Fruit fly (Drosophila melanogaster) whole organism, embryonic: ENCODE data around the gene CG11723.

Experiments
- Antp ChIP-seq: fragments of 200-800 bp; sonication (Bioruptor generic); optimal IDR thresholded peaks from 3 replicates; lab custom pipeline; 2016; ENCODE audit warnings: missing biosample characterization, missing genetic modification characterization
- CG10366 ChIP-seq: fragments of 200-800 bp; sonication (Bioruptor generic); IDR thresholded peaks from 2 replicates; pipeline ENCODE4 v1.3.6; 2022; ENCODE audit warnings: missing biosample characterization, missing genetic modification characterization
- CG11504 ChIP-seq: fragments of 200-800 bp; sonication (Bioruptor generic); optimal IDR thresholded peaks from 3 replicates; lab custom pipeline; 2019; ENCODE audit warnings: missing biosample characterization, mild to moderate bottlenecking, missing genetic modification characterization, moderate library complexity
- CG12071 ChIP-seq: fragments of 200-800 bp; sonication (Bioruptor generic); optimal IDR thresholded peaks from 3 replicates; lab custom pipeline; 2018; ENCODE audit warnings: missing biosample characterization, mild to moderate bottlenecking, missing genetic modification characterization
- CG1233 ChIP-seq: fragments of 200-800 bp; sonication (Bioruptor generic); optimal IDR thresholded peaks from 4 replicates; lab custom pipeline; 2018; ENCODE audit warnings: missing biosample characterization, mild to moderate bottlenecking, missing genetic modification characterization
- CG14667 ChIP-seq: fragments of 200-800 bp; sonication (Bioruptor generic); IDR thresholded peaks from 2 replicates; pipeline ENCODE4 v1.3.6; 2022; ENCODE audit warnings: missing biosample characterization, missing genetic modification characterization
- CG15011 ChIP-seq: fragments of 200-800 bp; sonication (Bioruptor generic); optimal IDR thresholded peaks from 3 replicates; lab custom pipeline; 2018; ENCODE audit warnings: missing biosample characterization, mild to moderate bottlenecking, missing genetic modification characterization
- CG15696 ChIP-seq: fragments of 200-800 bp; sonication (Bioruptor generic); optimal IDR thresholded peaks from 2 replicates; lab custom pipeline; 2019; ENCODE audit warnings: missing biosample characterization, mild to moderate bottlenecking, missing genetic modification characterization, moderate library complexity
- CG1602 ChIP-seq: fragments of 200-800 bp; sonication (Bioruptor generic); optimal IDR thresholded peaks from 3 replicates; lab custom pipeline; 2016; ENCODE audit warnings: missing biosample characterization, missing genetic modification characterization
- CG2199 ChIP-seq: fragments of 200-800 bp; sonication (Bioruptor generic); IDR thresholded peaks from 3 replicates; pipeline ENCODE4 v1.3.6; 2022; ENCODE audit warnings: missing biosample characterization, missing genetic modification characterization
- CG2678 ChIP-seq: fragments of 200-800 bp; sonication (Bioruptor generic); optimal IDR thresholded peaks from 3 replicates; lab custom pipeline; 2019; ENCODE audit warnings: missing biosample characterization, mild to moderate bottlenecking, missing genetic modification characterization, moderate library complexity
- CG3281 ChIP-seq: fragments of 200-800 bp; sonication (Bioruptor generic); optimal IDR thresholded peaks from 3 replicates; lab custom pipeline; 2017; ENCODE audit warnings: missing biosample characterization, mild to moderate bottlenecking, missing genetic modification characterization
- CG33213 ChIP-seq: fragments of 200-800 bp; sonication (Bioruptor generic); optimal IDR thresholded peaks from 3 replicates; lab custom pipeline; 2016; ENCODE audit warnings: missing biosample characterization, missing genetic modification characterization
- CG34422 ChIP-seq: fragments of 200-800 bp; sonication (Bioruptor generic); IDR thresholded peaks from 3 replicates; pipeline ENCODE4 v1.3.6; 2022; ENCODE audit warnings: missing biosample characterization, missing genetic modification characterization
- CG4328 ChIP-seq: fragments of 200-800 bp; sonication (Bioruptor generic); optimal IDR thresholded peaks from 3 replicates; lab custom pipeline; 2017; ENCODE audit warnings: missing biosample characterization, missing genetic modification reagents, missing genetic modification characterization
- CG4424 ChIP-seq: fragments of 200-800 bp; sonication (Bioruptor generic); optimal IDR thresholded peaks from 3 replicates; lab custom pipeline; 2016; ENCODE audit warnings: missing biosample characterization, missing genetic modification characterization
- CG5180 ChIP-seq: fragments of 200-800 bp; sonication (Bioruptor generic); optimal IDR thresholded peaks from 3 replicates; lab custom pipeline; 2017; ENCODE audit warnings: missing biosample characterization, missing genetic modification characterization, mild to moderate bottlenecking, moderate library complexity, missing genetic modification reagents
- CG8765 ChIP-seq: fragments of 200-800 bp; sonication (Bioruptor generic); IDR thresholded peaks from 2 replicates; pipeline ENCODE4 v1.3.6; 2022; ENCODE audit warnings: missing biosample characterization, missing genetic modification characterization
- CG9797 ChIP-seq: fragments of 200-800 bp; sonication (Bioruptor generic); optimal IDR thresholded peaks from 3 replicates; lab custom pipeline; 2018; ENCODE audit warnings: missing biosample characterization, mild to moderate bottlenecking, missing genetic modification characterization
- CTCF ChIP-seq: fragments of 200-800 bp; sonication (Bioruptor generic); optimal IDR thresholded peaks from 2 replicates; lab custom pipeline; 2017; ENCODE audit warnings: missing biosample characterization, mild to moderate bottlenecking, missing genetic modification characterization, moderate library complexity
- CoRest ChIP-seq: fragments of 200-800 bp; sonication (Bioruptor generic); optimal IDR thresholded peaks from 3 replicates; lab custom pipeline; 2018; ENCODE audit warnings: missing biosample characterization, mild to moderate bottlenecking, missing genetic modification characterization, moderate library complexity
- D ChIP-seq, 2 experiments: fragments of 200-800 bp in 1 of 2; fragments of >200 bp in 1 of 2; sonication (Bioruptor generic) in 1 of 2; optimal IDR thresholded peaks; 2 replicates in 1 of 2; 3 replicates in 1 of 2; lab custom pipeline; 2017; ENCODE audit warnings: mild to moderate bottlenecking in 1 of 2, missing biosample characterization in 1 of 2, missing genetic modification characterization in 1 of 2, missing genetic modification reagents in 1 of 2
- D19B ChIP-seq: fragments of 200-800 bp; sonication (Bioruptor generic); optimal IDR thresholded peaks from 2 replicates; lab custom pipeline; 2017; ENCODE audit warnings: missing biosample characterization, mild to moderate bottlenecking, missing genetic modification characterization
- Dbx ChIP-seq: fragments of 200-800 bp; sonication (Bioruptor generic); IDR thresholded peaks from 3 replicates; pipeline ENCODE4 v1.3.6; 2022; ENCODE audit warnings: missing biosample characterization, missing genetic modification characterization
- Eip74EF ChIP-seq, 2 experiments: fragments of 200-800 bp in 1 of 2; fragments of >200 bp in 1 of 2; sonication (Bioruptor generic) in 1 of 2; optimal IDR thresholded peaks; 2 replicates each; lab custom pipeline; 2017 to 2019; ENCODE audit warnings: missing biosample characterization in 2 of 2, missing genetic modification characterization in 2 of 2, mild to moderate bottlenecking in 1 of 2, moderate library complexity in 1 of 2
- Hmr ChIP-seq: fragments of 200-800 bp; sonication (Bioruptor generic); optimal IDR thresholded peaks from 3 replicates; lab custom pipeline; 2017; ENCODE audit warnings: mild to moderate bottlenecking, missing biosample characterization, missing genetic modification reagents, missing genetic modification characterization
- Oli ChIP-seq: fragments of 200-800 bp; sonication (Bioruptor generic); optimal IDR thresholded peaks from 2 replicates; lab custom pipeline; 2018; ENCODE audit warnings: missing biosample characterization, mild to moderate bottlenecking, missing genetic modification characterization, moderate library complexity
- Optix ChIP-seq: fragments of 200-800 bp; sonication (Bioruptor generic); IDR thresholded peaks from 3 replicates; pipeline ENCODE4 v1.3.6; 2022; ENCODE audit warnings: missing biosample characterization, missing genetic modification characterization
- Ravus ChIP-seq: fragments of 200-800 bp; sonication (Bioruptor generic); IDR thresholded peaks from 2 replicates; pipeline ENCODE4 v1.3.6; 2022; ENCODE audit warnings: missing biosample characterization, missing genetic modification characterization
- Spps ChIP-seq: fragments of 200-800 bp; sonication (Bioruptor generic); optimal IDR thresholded peaks from 2 replicates; lab custom pipeline; 2018; ENCODE audit warnings: missing biosample characterization, mild to moderate bottlenecking, missing genetic modification characterization
- Trl ChIP-seq, 3 experiments: fragments of >200 bp in 2 of 3; fragments of 200-800 bp in 1 of 3; sonication (Bioruptor generic) in 1 of 3; optimal IDR thresholded peaks; 2 replicates in 1 of 3; 3 replicates in 2 of 3; lab custom pipeline; 2016 to 2017; ENCODE audit warnings: missing biosample characterization in 1 of 3, missing genetic modification characterization in 1 of 3
- ato ChIP-seq: fragments of 200-800 bp; sonication (Bioruptor generic); IDR thresholded peaks from 2 replicates; pipeline ENCODE4 v1.3.6; 2022; ENCODE audit warnings: missing biosample characterization, missing genetic modification characterization; ENCODE audit not compliant: partially characterized antibody
- cad ChIP-seq: fragments of >200 bp; optimal IDR thresholded peaks from 2 replicates; lab custom pipeline; 2017; ENCODE audit warnings: missing biosample characterization, missing genetic modification characterization
- croc ChIP-seq: fragments of 200-800 bp; sonication (Bioruptor generic); conservative IDR thresholded peaks from 3 replicates; pipeline ENCODE4 v1.3.6; 2022; ENCODE audit warnings: missing biosample characterization, missing genetic modification characterization
- dysf ChIP-seq: fragments of 200-800 bp; sonication (Bioruptor generic); IDR thresholded peaks from 3 replicates; pipeline ENCODE4 v1.3.6; 2022; ENCODE audit warnings: missing biosample characterization, missing genetic modification characterization
- ewg ChIP-seq: fragments of 200-800 bp; sonication (Bioruptor generic); optimal IDR thresholded peaks from 3 replicates; lab custom pipeline; 2017; ENCODE audit warnings: mild to moderate bottlenecking, missing biosample characterization, missing genetic modification reagents, missing genetic modification characterization
- gem ChIP-seq: fragments of 200-800 bp; sonication (Bioruptor generic); optimal IDR thresholded peaks from 2 replicates; lab custom pipeline; 2019; ENCODE audit warnings: missing biosample characterization, mild to moderate bottlenecking, missing genetic modification characterization, moderate library complexity
- ham ChIP-seq: fragments of 200-800 bp; sonication (Bioruptor generic); IDR thresholded peaks from 2 replicates; pipeline ENCODE4 v1.3.6; 2022; ENCODE audit warnings: missing biosample characterization, missing genetic modification characterization
- hb ChIP-seq: fragments of 200-800 bp; sonication (Bioruptor generic); IDR thresholded peaks from 3 replicates; pipeline ENCODE4 v1.3.6; 2022; ENCODE audit warnings: missing biosample characterization, missing genetic modification characterization; ENCODE audit not compliant: partially characterized antibody
- kay ChIP-seq: fragments of 200-800 bp; sonication (Bioruptor generic); optimal IDR thresholded peaks from 2 replicates; lab custom pipeline; 2016; ENCODE audit warnings: missing biosample characterization, missing genetic modification characterization
- mam ChIP-seq: fragments of 200-800 bp; sonication (Bioruptor generic); optimal IDR thresholded peaks from 3 replicates; lab custom pipeline; 2016; ENCODE audit warnings: missing biosample characterization, missing genetic modification characterization
- nmo ChIP-seq: fragments of 200-800 bp; sonication (Bioruptor generic); optimal IDR thresholded peaks from 2 replicates; lab custom pipeline; 2018; ENCODE audit warnings: missing biosample characterization, mild to moderate bottlenecking, missing genetic modification characterization, moderate library complexity
- nom ChIP-seq: fragments of 200-800 bp; sonication (Bioruptor generic); optimal IDR thresholded peaks from 2 replicates; lab custom pipeline; 2017; ENCODE audit warnings: missing biosample characterization, missing genetic modification characterization, mild to moderate bottlenecking, moderate library complexity, missing genetic modification reagents
- odd ChIP-seq: fragments of 200-800 bp; sonication (Bioruptor generic); optimal IDR thresholded peaks from 2 replicates; lab custom pipeline; 2017; ENCODE audit warnings: missing biosample characterization, mild to moderate bottlenecking, missing genetic modification characterization
- pita ChIP-seq: fragments of 200-800 bp; sonication (Bioruptor generic); optimal IDR thresholded peaks from 2 replicates; lab custom pipeline; 2017; ENCODE audit warnings: missing biosample characterization, mild to moderate bottlenecking, missing genetic modification characterization
- slbo ChIP-seq: fragments of 200-800 bp; sonication (Bioruptor generic); IDR thresholded peaks from 2 replicates; pipeline ENCODE4 v1.3.6; 2022; ENCODE audit warnings: missing biosample characterization, missing genetic modification characterization
- sob ChIP-seq: fragments of 200-800 bp; sonication (Bioruptor generic); IDR thresholded peaks from 2 replicates; pipeline ENCODE4 v1.3.6; 2022; ENCODE audit warnings: missing biosample characterization, missing genetic modification characterization
- sr ChIP-seq: fragments of 200-800 bp; sonication (Bioruptor generic); IDR thresholded peaks from 3 replicates; pipeline ENCODE4 v1.3.6; 2022; ENCODE audit warnings: missing biosample characterization, missing genetic modification characterization
- tap ChIP-seq: fragments of 200-800 bp; optimal IDR thresholded peaks from 3 replicates; lab custom pipeline; 2019; ENCODE audit warnings: missing biosample characterization, mild to moderate bottlenecking, missing genetic modification characterization, moderate library complexity
- tna ChIP-seq: fragments of 200-800 bp; sonication (Bioruptor generic); IDR thresholded peaks from 2 replicates; pipeline ENCODE4 v1.3.6; 2022; ENCODE audit warnings: missing biosample characterization, missing genetic modification characterization; ENCODE audit not compliant: partially characterized antibody
- trem ChIP-seq: fragments of 200-800 bp; optimal IDR thresholded peaks from 3 replicates; lab custom pipeline; 2019; ENCODE audit warnings: missing biosample characterization, mild to moderate bottlenecking, missing genetic modification characterization, moderate library complexity

Gene CG11723

dm6 chr2L:2192123-2192601 is 45.1 kb upstream of the CG11723 start, which contains the start of gene CG10874 (continued):
- TF ChIP-seq CG15011 (no peak), CG4328 (GFP tag; lab: Kevin White, UChicago) (no peak), croc (GFP tag; lab: Robert Waterston, UW) (no peak), Optix (GFP tag; lab: Robert Waterston, UW) (no peak), CG15696 (tag; lab: Kevin White, UChicago) (no peak), CG9797 (GFP tag; lab: Kevin White, UChicago) (peak; percentile 81), Antp (GFP tag; lab: Kevin White, UChicago) (no peak), nmo (peak; percentile 56), CG14667 (GFP tag; lab: Robert Waterston, UW) (no peak), CG34422 (GFP tag; lab: Robert Waterston, UW) (no peak), trem (peak; percentile 60), CG33213 (GFP tag; lab: Kevin White, UChicago) (peak; percentile 65), Dbx (GFP tag; lab: Robert Waterston, UW) (no peak), Ravus (no peak), kay (GFP tag; lab: Kevin White, UChicago) (no peak), CG3281 (no peak), CG10366 (GFP tag; lab: Robert Waterston, UW) (no peak), ato (GFP tag; lab: Robert Waterston, UW) (no peak), CG1602 (GFP tag; lab: Kevin White, UChicago) (no peak), hb (GFP tag; lab: Robert Waterston, UW) (no peak), CG2199 (no peak), slbo (no peak), Eip74EF (GFP tag; optimal IDR thresholded peaks at IDR 0.05; lab: Kevin White, UChicago) (no peak), sr (GFP tag; lab: Robert Waterston, UW) (no peak), mam (GFP tag; lab: Kevin White, UChicago) (no peak), Hmr (GFP tag; lab: Kevin White, UChicago) (peak; percentile 55), ham (GFP tag; lab: Robert Waterston, UW) (no peak), gem (tag; lab: Kevin White, UChicago) (peak; percentile 4), CG2678 (no peak), CG1233 (GFP tag; lab: Kevin White, UChicago) (no peak), Trl (optimal IDR thresholded peaks at IDR 0.05; lab: Kevin White, UChicago) (no peak), Trl (GFP tag; optimal IDR thresholded peaks at IDR 0.05; lab: Kevin White, UChicago) (no peak), CG12071 (GFP tag; lab: Kevin White, UChicago) (no peak), D (optimal IDR thresholded peaks at IDR 0.05; lab: Kevin White, UChicago) (no peak), D (GFP tag; optimal IDR thresholded peaks at IDR 0.05; lab: Kevin White, UChicago) (no peak), tap (tag; lab: Kevin White, UChicago) (no peak), Spps (no peak), CG4424 (GFP tag; lab: Kevin White, UChicago) (no peak), pita (GFP tag; lab: Kevin White, UChicago) (no peak), nom (peak; percentile 6), tna (GFP tag; lab: Robert Waterston, UW) (no peak), CG11504 (tag; lab: Kevin White, UChicago) (peak; percentile 10), CG5180 (GFP tag; lab: Kevin White, UChicago) (no peak), ewg (GFP tag; lab: Kevin White, UChicago) (no peak), odd (GFP tag; lab: Kevin White, UChicago) (no peak), CTCF (GFP tag; lab: Kevin White, UChicago) (no peak), D19B (peak; percentile 95), CoRest (tag; lab: Kevin White, UChicago) (peak; percentile 37), Oli (tag; lab: Kevin White, UChicago) (no peak), cad (no peak), dysf (no peak), CG8765 (no peak), sob (GFP tag; lab: Robert Waterston, UW) (no peak)
